Worm (Caenorhabditis elegans): ENCODE data around the gene lec-2.

Gene lec-2

DNA sequence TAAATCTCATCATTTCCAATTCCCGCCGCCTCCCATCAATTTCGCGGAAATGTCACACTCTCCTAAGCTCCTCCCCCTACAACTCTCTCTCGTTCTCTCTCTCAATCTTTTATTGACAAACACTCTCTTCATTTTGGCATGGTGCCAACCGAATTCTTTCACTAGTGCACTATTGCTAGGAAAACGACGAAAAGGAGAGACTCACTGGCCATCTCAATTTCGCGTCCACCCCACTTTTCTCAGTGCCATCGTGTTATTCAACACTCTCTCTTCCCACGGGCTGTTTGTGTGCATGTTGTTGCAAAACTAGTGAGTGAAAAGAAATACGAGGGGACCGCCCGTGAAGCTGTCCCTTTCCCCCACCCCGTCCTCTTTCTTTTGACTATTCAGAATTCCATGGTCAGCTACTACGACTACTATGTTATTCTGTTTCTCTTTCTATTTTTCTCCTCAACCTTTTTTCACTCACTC is 31.1 kb downstream of the lec-2 start:
- TF ChIP-seq unc-62 (GFP tag; optimal IDR thresholded peaks at IDR 0.05): no peak

ce11 chrII:9982437-9982836 is 33.5 kb downstream of the lec-2 start:
- no peak for TF ChIP-seq unc-62 (GFP tag; optimal IDR thresholded peaks at IDR 0.05)

ce11 chrII:9981760-9982159 is 34.2 kb downstream of the lec-2 start, which contains the start of gene sdz-38:
Gene sdz-38, minus strand, starts transcription at chrII:9981860.
- no peak for TF ChIP-seq unc-62 (GFP tag; optimal IDR thresholded peaks at IDR 0.05)

ce11 chrII:9980077-9980631 is 35.8 kb downstream of the lec-2 start, which contains the start of gene ZK892.6:
Gene ZK892.6, minus strand, starts transcription at chrII:9980127.
- no peak for TF ChIP-seq unc-62 (GFP tag; optimal IDR thresholded peaks at IDR 0.05)

- no peak for TF ChIP-seq unc-62 (GFP tag; optimal IDR thresholded peaks at IDR 0.05)
These were observed 39.6 kb downstream of the lec-2 start, which contains the start of gene R53.8 for ce11 chrII:9976405-9976804. Gene R53.8, plus strand, starts transcription at chrII:9976705.

DNA sequence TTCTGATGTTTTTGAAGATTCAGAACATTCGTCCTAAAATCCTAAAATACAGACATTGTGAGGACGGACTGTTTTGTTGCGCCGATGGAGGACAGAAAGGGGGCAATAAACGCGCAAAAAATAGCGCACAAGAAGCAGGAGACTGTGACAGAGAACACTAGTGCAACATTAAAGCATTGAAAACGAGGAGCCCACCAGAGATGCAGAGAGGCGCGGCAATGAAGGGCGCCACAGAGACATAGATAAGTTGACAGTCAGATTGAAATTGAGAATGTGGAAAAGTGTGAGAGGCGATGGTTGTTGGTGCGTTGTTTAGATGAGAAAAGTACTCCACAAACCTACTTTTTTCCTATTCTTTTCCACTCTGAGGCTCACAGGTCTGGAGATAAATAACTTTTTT is 41.0 kb downstream of the lec-2 start, which contains the start of gene aakg-5:
Gene aakg-5, minus strand, starts transcription at position 159 of the 400 bp plus-strand sequence.
- TF ChIP-seq unc-62 (GFP tag; optimal IDR thresholded peaks at IDR 0.05): no peak

ce11 chrII:9974210-9974609 is 41.8 kb downstream of the lec-2 start:
- TF ChIP-seq unc-62 (GFP tag; optimal IDR thresholded peaks at IDR 0.05): no peak

ce11 chrII:9970438-9971092 is 45.4 kb downstream of the lec-2 start, which contains the start of gene R53.5:
Gene R53.5, minus strand, starts transcription at chrII:9970488.
- no peak for TF ChIP-seq unc-62 (GFP tag; optimal IDR thresholded peaks at IDR 0.05)

DNA sequence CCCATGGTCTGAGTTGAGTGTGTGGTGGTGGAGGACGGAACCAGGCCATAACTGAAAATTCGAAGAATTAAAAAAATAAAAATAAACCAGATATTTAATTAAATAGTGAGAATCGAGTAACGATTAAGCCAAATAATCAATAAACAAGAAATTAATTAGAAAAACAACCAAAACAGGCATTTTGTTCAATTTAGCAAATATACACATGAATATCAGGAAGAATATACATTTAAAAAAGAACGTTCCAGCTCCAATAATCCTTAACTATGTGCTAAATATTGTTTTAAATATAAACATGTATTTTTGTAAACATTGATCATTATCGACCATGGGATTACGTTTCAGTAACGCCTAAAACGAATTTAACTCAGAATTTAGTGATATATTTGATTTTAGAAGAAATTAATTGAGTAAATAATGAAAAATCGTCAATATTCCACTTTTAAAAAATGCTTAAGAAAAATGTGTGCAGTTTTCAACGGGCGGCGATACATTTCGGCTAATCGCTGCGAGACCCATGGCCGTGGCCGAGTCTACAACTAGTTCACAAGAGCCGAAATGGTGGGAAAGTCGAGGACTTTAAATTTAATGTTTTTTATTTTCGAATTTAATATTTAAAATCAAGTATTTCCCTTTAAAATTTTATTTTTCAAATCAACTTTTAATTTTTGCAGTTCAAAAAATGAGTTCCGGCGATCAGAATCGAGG is 47.8 kb downstream of the lec-2 start, which contains the start of the genes R53.4 and psf-1:
Gene R53.4, minus strand, starts transcription at position 51 of the 708 bp plus-strand sequence.
Gene psf-1, plus strand, starts transcription at position 675 of the 708 bp plus-strand sequence.
- TF ChIP-seq unc-62 (GFP tag; optimal IDR thresholded peaks at IDR 0.05): no peak

DNA sequence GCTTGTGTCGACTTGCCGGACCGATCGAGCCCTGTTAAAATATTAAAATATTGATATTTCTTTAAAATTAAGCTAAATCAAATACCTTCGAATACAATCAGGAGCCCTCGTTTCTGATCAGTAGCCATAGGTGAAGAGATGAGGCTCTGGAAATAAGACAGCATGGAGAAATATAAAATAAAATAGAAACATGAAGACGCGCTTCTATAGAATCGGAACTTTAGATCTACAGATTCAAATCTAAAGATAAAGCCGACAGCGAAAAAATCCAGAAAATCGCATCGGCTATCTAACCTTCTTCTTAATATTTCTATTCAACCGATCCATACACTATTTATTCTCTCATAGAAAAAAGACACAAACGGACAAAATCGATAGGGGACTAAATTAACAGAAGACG is 49.0 kb downstream of the lec-2 start, which contains the start of gene dtmk-1:
Gene dtmk-1, minus strand, starts transcription at position 146 of the 400 bp plus-strand sequence.
- TF ChIP-seq unc-62 (GFP tag; optimal IDR thresholded peaks at IDR 0.05): no peak

DNA sequence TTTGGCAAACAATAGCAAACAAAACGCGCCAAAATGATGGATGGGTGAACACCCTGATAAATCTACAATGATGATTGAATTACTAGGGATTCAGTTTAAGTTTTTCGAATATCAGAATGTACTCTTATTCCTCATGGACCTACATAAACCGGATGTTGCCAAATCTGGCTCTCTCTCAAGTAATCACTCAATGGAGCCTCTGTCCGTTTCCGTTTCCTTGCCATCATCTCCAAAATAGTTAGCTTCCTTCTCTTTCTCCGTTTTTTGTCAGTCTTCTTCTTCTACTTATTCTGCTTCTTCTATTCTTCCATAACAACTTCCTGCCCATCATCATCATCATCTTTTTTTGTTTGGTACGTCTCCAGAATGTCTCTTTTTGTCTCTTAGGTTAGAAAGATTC is 50.7 kb downstream of the lec-2 start:
- no peak for TF ChIP-seq unc-62 (GFP tag; optimal IDR thresholded peaks at IDR 0.05)

- TF ChIP-seq unc-62 (GFP tag; optimal IDR thresholded peaks at IDR 0.05): no peak
These were observed 52.2 kb downstream of the lec-2 start for ce11 chrII:9963808-9964207.

- no peak for TF ChIP-seq unc-62 (GFP tag; optimal IDR thresholded peaks at IDR 0.05)
These were observed 55.9 kb downstream of the lec-2 start for ce11 chrII:9960127-9960526.
